Fruit fly (Drosophila melanogaster) whole organism, pupa: ENCODE results near the gene tna.
A peak's percentile ranks its signal among the peaks of the same experiment; 100 is the strongest.

ENCODE experiments used
- CG15710 ChIP-seq: fragments of 200-800 bp; sonication (Bioruptor generic); optimal IDR thresholded peaks from 2 replicates; lab custom pipeline; 2018; ENCODE audit warnings: missing biosample characterization, mild to moderate bottlenecking, missing genetic modification characterization, moderate library complexity
- CG8301 ChIP-seq: fragments of 200-800 bp; sonication (Bioruptor generic); optimal IDR thresholded peaks from 2 replicates; lab custom pipeline; 2018; ENCODE audit warnings: missing biosample characterization, mild to moderate bottlenecking, missing genetic modification characterization
- EcR ChIP-seq: fragments of 200-800 bp; sonication (Bioruptor generic); optimal IDR thresholded peaks from 3 replicates; lab custom pipeline; 2019; ENCODE audit warnings: missing biosample characterization, missing genetic modification characterization, mild to moderate bottlenecking, moderate library complexity, missing genetic modification reagents
- Pif1B ChIP-seq: fragments of 200-800 bp; sonication (Bioruptor generic); optimal IDR thresholded peaks from 3 replicates; lab custom pipeline; 2016; ENCODE audit warnings: missing biosample characterization, missing genetic modification characterization

dm6 chr3L:10851853-10852346 lies 16.6 kb downstream of the tna start:
- peak; percentile 72 for TF ChIP-seq CG15710
- no peak for TF ChIP-seq Pif1B
- no peak for TF ChIP-seq EcR (GFP tag; lab: Kevin White, UChicago)
- peak; percentile 54 for TF ChIP-seq CG8301 (tag; lab: Kevin White, UChicago)
